Worm (Caenorhabditis elegans) whole organism, late embryonic: ENCODE measurements around the gene B0310.1.

Source experiments
- C08G9.2 ChIP-seq: sonication (generic microtip); optimal IDR thresholded peaks from 2 replicates; lab custom pipeline; 2016; ENCODE audit warnings: mild to moderate bottlenecking, missing genetic modification characterization, moderate library complexity, missing compliant biosample characterization
- K02D7.2 ChIP-seq: sonication (generic microtip); optimal IDR thresholded peaks from 2 replicates; lab custom pipeline; 2017; ENCODE audit warnings: mild to moderate bottlenecking, missing genetic modification characterization, missing compliant biosample characterization
- Y22D7AL.16 ChIP-seq: sonication (generic microtip); optimal IDR thresholded peaks from 2 replicates; lab custom pipeline; 2016; ENCODE audit warnings: missing genetic modification characterization, missing compliant biosample characterization
- ama-1 ChIP-seq: fragments of 150-350 bp; optimal IDR thresholded peaks from 2 replicates; lab custom pipeline; 2014
- ceh-14 ChIP-seq: sonication (generic microtip); optimal IDR thresholded peaks from 2 replicates; lab custom pipeline; 2016; ENCODE audit warnings: missing genotype, missing genetic modification characterization, missing compliant biosample characterization
- ceh-19 ChIP-seq: fragments of 200-800 bp; sonication (Bioruptor generic); optimal IDR thresholded peaks from 2 replicates; lab custom pipeline; 2018; ENCODE audit warnings: mild to moderate bottlenecking, missing genetic modification characterization, missing compliant biosample characterization
- ceh-2 ChIP-seq: sonication (generic microtip); optimal IDR thresholded peaks from 2 replicates; lab custom pipeline; 2016; ENCODE audit warnings: missing genotype, missing genetic modification characterization, missing compliant biosample characterization
- ceh-22 ChIP-seq: sonication (generic microtip); optimal IDR thresholded peaks from 2 replicates; lab custom pipeline; 2017; ENCODE audit warnings: missing biosample characterization, missing genetic modification characterization
- ceh-24 ChIP-seq: sonication (generic microtip); optimal IDR thresholded peaks from 2 replicates; lab custom pipeline; 2016; ENCODE audit warnings: mild to moderate bottlenecking, missing genetic modification characterization, missing compliant biosample characterization
- ceh-31 ChIP-seq: sonication (generic microtip); optimal IDR thresholded peaks from 2 replicates; lab custom pipeline; 2016; ENCODE audit warnings: missing genetic modification characterization, missing compliant biosample characterization
- ceh-34 ChIP-seq: sonication (generic microtip); optimal IDR thresholded peaks from 2 replicates; lab custom pipeline; 2016; ENCODE audit warnings: mild to moderate bottlenecking, missing genetic modification characterization, missing compliant biosample characterization
- che-1 ChIP-seq: sonication (generic microtip); optimal IDR thresholded peaks from 2 replicates; lab custom pipeline; 2016; ENCODE audit warnings: mild to moderate bottlenecking, missing genetic modification characterization, missing compliant biosample characterization
- dve-1 ChIP-seq: sonication (generic microtip); optimal IDR thresholded peaks from 2 replicates; lab custom pipeline; 2017; ENCODE audit warnings: antibody characterized with exemption, mild to moderate bottlenecking, missing genetic modification characterization, missing compliant biosample characterization
- elt-2 ChIP-seq: sonication (generic microtip); optimal IDR thresholded peaks from 2 replicates; lab custom pipeline; 2016; ENCODE audit warnings: missing genetic modification reagents, missing genetic modification characterization, missing compliant biosample characterization
- eyg-1 ChIP-seq: sonication (generic microtip); optimal IDR thresholded peaks from 2 replicates; lab custom pipeline; 2016; ENCODE audit warnings: missing genotype, missing genetic modification characterization, missing compliant biosample characterization
- fax-1 ChIP-seq: sonication (generic microtip); optimal IDR thresholded peaks from 2 replicates; lab custom pipeline; 2016; ENCODE audit warnings: missing genotype, missing genetic modification characterization, missing compliant biosample characterization
- fkh-10 ChIP-seq: fragments of 150-350 bp; optimal IDR thresholded peaks from 2 replicates; lab custom pipeline; 2014; ENCODE audit warnings: missing biosample characterization, missing genetic modification reagents, missing genetic modification characterization
- fkh-6 ChIP-seq: sonication (generic microtip); optimal IDR thresholded peaks from 2 replicates; lab custom pipeline; 2016; ENCODE audit warnings: missing genetic modification characterization, missing compliant biosample characterization
- gmeb-2 ChIP-seq: sonication (generic microtip); optimal IDR thresholded peaks from 2 replicates; lab custom pipeline; 2016; ENCODE audit warnings: missing genetic modification characterization, inconsistent platforms, missing compliant biosample characterization
- hlh-15 ChIP-seq: sonication (generic microtip); optimal IDR thresholded peaks from 2 replicates; lab custom pipeline; 2016; ENCODE audit warnings: missing genetic modification characterization, missing compliant biosample characterization
- hlh-6 ChIP-seq: sonication (generic microtip); optimal IDR thresholded peaks from 2 replicates; lab custom pipeline; 2016; ENCODE audit warnings: missing genotype, missing genetic modification characterization, missing compliant biosample characterization
- hlh-8 ChIP-seq: sonication (generic microtip); optimal IDR thresholded peaks from 2 replicates; lab custom pipeline; 2016; ENCODE audit warnings: missing genotype, missing genetic modification characterization, missing compliant biosample characterization
- lim-6 ChIP-seq: sonication (generic microtip); optimal IDR thresholded peaks from 2 replicates; lab custom pipeline; 2016; ENCODE audit warnings: missing genetic modification characterization, missing compliant biosample characterization
- lin-11 ChIP-seq: fragments of 200-800 bp; sonication (Bioruptor generic); optimal IDR thresholded peaks from 2 replicates; lab custom pipeline; 2018; ENCODE audit warnings: mild to moderate bottlenecking, missing genetic modification characterization, missing compliant biosample characterization
- mec-3 ChIP-seq: sonication (generic microtip); optimal IDR thresholded peaks from 2 replicates; lab custom pipeline; 2016; ENCODE audit warnings: borderline replicate concordance, missing genetic modification characterization, missing compliant biosample characterization
- nfya-1 ChIP-seq: sonication (generic microtip); optimal IDR thresholded peaks from 2 replicates; lab custom pipeline; 2017; ENCODE audit warnings: missing genetic modification characterization, mild to moderate bottlenecking, missing compliant biosample characterization, antibody characterized with exemption, moderate library complexity
- nhr-11 ChIP-seq: fragments of 150-350 bp; optimal IDR thresholded peaks from 2 replicates; lab custom pipeline; 2014; ENCODE audit warnings: missing biosample characterization, missing genetic modification characterization
- nhr-232 ChIP-seq: sonication (generic microtip); optimal IDR thresholded peaks from 2 replicates; lab custom pipeline; 2016; ENCODE audit warnings: missing genetic modification characterization, missing compliant biosample characterization
- npax-4 ChIP-seq: sonication (generic microtip); optimal IDR thresholded peaks from 2 replicates; lab custom pipeline; 2016; ENCODE audit warnings: missing genetic modification characterization, missing compliant biosample characterization
- odd-2 ChIP-seq: sonication (generic microtip); optimal IDR thresholded peaks from 2 replicates; lab custom pipeline; 2017; ENCODE audit warnings: antibody characterized with exemption, mild to moderate bottlenecking, missing genetic modification characterization, missing compliant biosample characterization
- pag-3 ChIP-seq: sonication (generic microtip); optimal IDR thresholded peaks from 2 replicates; lab custom pipeline; 2016; ENCODE audit warnings: missing compliant biosample characterization, missing genetic modification characterization, borderline replicate concordance
- pqm-1 ChIP-seq: sonication (generic microtip); optimal IDR thresholded peaks from 2 replicates; lab custom pipeline; 2016; ENCODE audit warnings: missing genetic modification characterization, missing compliant biosample characterization
- pros-1 ChIP-seq: fragments of 150-350 bp; optimal IDR thresholded peaks from 2 replicates; lab custom pipeline; 2014; ENCODE audit warnings: missing biosample characterization, missing genetic modification reagents, missing genetic modification characterization
- rnt-1 ChIP-seq: sonication (generic microtip); optimal IDR thresholded peaks from 2 replicates; lab custom pipeline; 2016; ENCODE audit warnings: missing genetic modification characterization, missing compliant biosample characterization
- sdc-2 ChIP-seq: sonication (generic microtip); optimal IDR thresholded peaks from 2 replicates; lab custom pipeline; 2016; ENCODE audit warnings: missing genotype, missing genetic modification characterization, missing compliant biosample characterization
- sox-2 ChIP-seq: fragments of 200-800 bp; sonication (Bioruptor generic); IDR thresholded peaks from 2 replicates; pipeline ENCODE4 v1.3.6; 2022; ENCODE audit warnings: missing genetic modification reagents, missing genetic modification characterization, missing compliant biosample characterization
- sox-4 ChIP-seq: sonication (generic microtip); optimal IDR thresholded peaks from 2 replicates; lab custom pipeline; 2017; ENCODE audit warnings: mild to moderate bottlenecking, missing genetic modification characterization, inconsistent platforms, missing compliant biosample characterization
- tbx-2 ChIP-seq: sonication (generic microtip); optimal IDR thresholded peaks from 2 replicates; lab custom pipeline; 2016; ENCODE audit warnings: missing genetic modification characterization, missing compliant biosample characterization
- tbx-7 ChIP-seq: sonication (generic microtip); optimal IDR thresholded peaks from 2 replicates; lab custom pipeline; 2016; ENCODE audit warnings: missing genotype, missing genetic modification characterization, missing compliant biosample characterization
- ttx-3 ChIP-seq: sonication (generic microtip); optimal IDR thresholded peaks from 2 replicates; lab custom pipeline; 2016; ENCODE audit warnings: missing genetic modification reagents, missing genetic modification characterization, missing compliant biosample characterization
- unc-55 ChIP-seq: sonication (generic microtip); optimal IDR thresholded peaks from 2 replicates; lab custom pipeline; 2017; ENCODE audit warnings: missing biosample characterization, missing genetic modification reagents, missing genetic modification characterization
- unc-86 ChIP-seq: sonication (generic microtip); optimal IDR thresholded peaks from 2 replicates; lab custom pipeline; 2016; ENCODE audit warnings: missing genetic modification characterization, missing compliant biosample characterization
- zip-5 ChIP-seq: sonication (generic microtip); optimal IDR thresholded peaks from 2 replicates; lab custom pipeline; 2016; ENCODE audit warnings: missing genetic modification characterization, missing compliant biosample characterization
- ztf-16 ChIP-seq: sonication (generic microtip); optimal IDR thresholded peaks from 2 replicates; lab custom pipeline; 2017; ENCODE audit warnings: missing genetic modification characterization, missing compliant biosample characterization

Gene B0310.1

DNA sequence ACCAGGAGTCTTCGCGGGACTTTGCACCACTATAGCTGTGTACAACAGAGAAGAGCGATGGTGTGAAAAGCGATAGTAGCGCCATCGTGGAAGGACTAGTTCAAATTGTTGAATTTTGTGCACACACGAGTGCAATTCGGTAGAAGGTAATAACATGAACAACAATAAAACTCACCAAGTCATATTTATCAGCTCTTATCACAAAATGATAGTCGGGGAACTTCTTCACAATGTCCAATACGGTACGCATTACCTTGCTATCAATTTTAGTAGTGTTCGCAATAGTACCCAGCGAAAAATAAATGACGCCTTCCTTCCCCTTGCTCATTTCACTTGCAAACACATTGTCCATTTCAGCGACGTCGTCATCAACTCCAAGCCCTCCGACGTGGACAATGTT is 34.6 kb downstream of the B0310.1 start:
- TF ChIP-seq ceh-14 (tag; lab: Kevin White, UChicago) (no peak), npax-4 (tag; lab: Kevin White, UChicago) (no peak), elt-2 (peak; percentile 8)

DNA sequence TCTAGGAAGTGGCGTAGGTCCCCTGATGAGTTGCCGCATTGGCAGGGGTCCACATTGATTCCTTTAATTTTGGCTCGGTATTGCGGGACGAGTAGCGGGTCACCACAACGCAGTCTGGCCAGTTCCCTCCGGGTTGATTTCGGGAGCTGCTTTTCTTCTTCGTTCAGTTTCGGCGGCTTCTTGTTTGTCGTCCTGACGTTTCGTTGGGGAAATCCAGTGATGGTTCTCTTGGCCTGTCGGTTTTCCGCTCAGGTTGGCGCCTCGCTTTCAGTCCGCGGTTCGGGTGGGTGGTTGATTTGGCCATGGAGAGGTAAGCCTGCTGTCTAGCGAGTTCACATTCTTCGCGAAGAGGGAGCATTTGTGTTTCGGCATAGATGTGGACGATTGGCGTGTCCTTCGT is 35.7 kb downstream of the B0310.1 start:
- TF ChIP-seq pag-3 (tag; lab: Kevin White, UChicago) (no peak), nfya-1 (no peak), K02D7.2 (no peak), fax-1 (no peak), nhr-232 (tag; lab: Kevin White, UChicago) (no peak), sox-2 (GFP tag; lab: Robert Waterston, UW) (no peak), ceh-22 (tag; lab: Kevin White, UChicago) (no peak), Y22D7AL.16 (tag; lab: Kevin White, UChicago) (no peak), pros-1 (tag; lab: Kevin White, UChicago) (no peak), che-1 (tag; lab: Kevin White, UChicago) (no peak)
- TF ChIP-seq, all 69 proteins: peak for 0

DNA sequence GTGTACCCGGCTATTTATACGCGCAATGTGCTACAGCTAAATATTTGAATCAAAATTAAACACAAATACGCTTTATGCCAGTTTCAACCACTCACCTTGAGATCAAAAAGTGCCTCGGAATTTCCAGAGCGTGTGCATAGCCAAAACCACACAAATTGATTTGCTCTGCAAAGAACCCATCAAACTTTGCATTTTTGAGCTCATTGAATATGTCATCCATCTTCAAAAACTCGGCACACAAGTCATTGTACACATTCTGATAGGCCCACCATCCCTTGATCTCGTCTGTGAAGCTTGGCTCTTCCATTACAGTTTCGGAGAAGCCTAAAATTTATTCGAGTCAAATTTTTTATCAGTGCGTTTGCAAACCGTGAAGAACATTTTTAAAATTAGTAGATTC is 36.4 kb downstream of the B0310.1 start:
- TF ChIP-seq gmeb-2 (tag; lab: Kevin White, UChicago) (no peak), odd-2 (no peak), ceh-34 (tag; lab: Kevin White, UChicago) (no peak), unc-86 (no peak), hlh-6 (tag; lab: Kevin White, UChicago) (no peak), fkh-10 (GFP tag; lab: Kevin White, UChicago) (no peak), ceh-2 (no peak), tbx-7 (no peak), che-1 (tag; lab: Kevin White, UChicago) (no peak), ztf-16 (tag; lab: Kevin White, UChicago) (no peak), pros-1 (tag; lab: Kevin White, UChicago) (no peak), hlh-15 (tag; lab: Kevin White, UChicago) (no peak), ceh-24 (tag; lab: Kevin White, UChicago) (no peak), sdc-2 (tag; lab: Kevin White, UChicago) (no peak)
- TF ChIP-seq, all 69 proteins: peak for 0

DNA sequence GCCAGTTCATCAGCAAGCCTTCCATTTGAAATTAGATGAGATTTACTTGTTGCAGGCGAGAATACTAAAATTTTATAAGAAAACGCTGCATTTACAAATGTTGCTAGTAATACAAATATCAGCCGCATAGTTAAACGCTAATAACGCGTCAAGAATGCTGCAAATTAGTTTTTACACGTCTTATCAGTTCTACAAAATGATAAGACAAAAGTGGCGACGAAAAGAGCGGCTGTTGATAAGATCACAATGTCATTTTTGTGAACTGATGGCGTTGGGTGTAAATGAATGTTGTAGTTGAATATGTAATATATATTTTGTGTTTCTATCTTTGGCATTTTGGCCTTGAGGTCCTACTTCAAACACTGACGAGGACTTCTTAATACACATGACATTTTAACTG is 37.0 kb downstream of the B0310.1 start, which contains the start of gene ugt-46:
ugt-46 (minus strand) TSS at position 279 of the 400 bp plus-strand sequence.
- TF ChIP-seq fax-1 (no peak), elt-2 (peak; percentile 98)
- TF ChIP-seq, all 69 proteins: peak for 1

DNA sequence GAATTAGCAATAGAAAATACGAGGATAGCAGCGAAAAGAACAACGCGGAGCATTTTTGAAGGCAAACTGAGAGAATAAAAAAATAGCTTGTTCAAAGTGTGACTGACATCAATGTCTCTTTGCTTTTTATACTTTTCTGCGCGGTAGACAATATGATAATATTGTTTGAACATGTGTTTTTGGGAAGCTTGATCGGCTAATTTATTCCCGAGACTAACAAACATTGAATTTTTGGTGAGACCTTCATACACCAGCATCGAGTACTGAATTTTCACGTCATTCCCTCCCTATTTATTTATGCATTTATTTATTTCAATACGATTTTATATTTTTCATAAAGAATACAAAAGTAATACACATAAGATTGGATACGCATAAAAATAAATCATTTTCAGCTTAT is 37.9 kb downstream of the B0310.1 start, which contains the start of gene B0310.6:
B0310.6 (minus strand) TSS at position 101 of the 400 bp plus-strand sequence.
- no peak for TF ChIP-seq lin-11 (tag; lab: Kevin White, UChicago)
- TF ChIP-seq dve-1: no peak
- TF ChIP-seq nfya-1: no peak
- no peak for TF ChIP-seq hlh-8 (tag; lab: Kevin White, UChicago)
- no peak for TF ChIP-seq ama-1 (lab: Kevin White, UChicago)
- TF ChIP-seq nhr-232 (tag; lab: Kevin White, UChicago): no peak
- no peak for TF ChIP-seq fkh-6 (tag; lab: Kevin White, UChicago)
- TF ChIP-seq eyg-1 (tag; lab: Kevin White, UChicago): no peak
- TF ChIP-seq hlh-6 (tag; lab: Kevin White, UChicago): no peak
- TF ChIP-seq elt-2: no peak

DNA sequence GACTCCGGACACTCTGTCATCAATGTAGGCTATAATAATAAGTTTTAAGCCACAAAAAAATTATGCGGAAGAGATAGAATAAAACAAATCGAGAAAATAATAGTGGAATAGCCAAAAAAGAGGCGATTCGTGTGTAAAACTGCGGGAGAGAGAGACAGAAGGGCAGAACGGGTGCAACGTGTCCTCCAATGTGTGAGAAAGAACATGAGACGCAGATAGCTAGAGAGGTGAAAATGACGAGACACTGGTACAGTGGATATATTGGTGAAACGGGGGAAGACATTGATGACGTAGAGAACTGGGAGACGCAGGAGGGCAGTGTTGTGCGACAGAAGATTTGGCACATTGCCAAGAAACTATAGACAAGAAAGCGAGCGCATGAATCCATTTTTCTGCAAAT is 42.7 kb downstream of the B0310.1 start, which contains the start of gene F28C10.3:
F28C10.3 (minus strand) TSS at position 101 of the 400 bp plus-strand sequence.
- TF ChIP-seq ceh-34 (tag; lab: Kevin White, UChicago): peak; percentile 48
- peak; percentile 27 for TF ChIP-seq rnt-1 (tag; lab: Kevin White, UChicago)
- TF ChIP-seq lim-6 (tag; lab: Kevin White, UChicago): no peak
- TF ChIP-seq unc-55 (GFP tag; lab: Kevin White, UChicago): peak; percentile 91
- TF ChIP-seq nhr-11: no peak
- peak; percentile 5 for TF ChIP-seq hlh-8 (tag; lab: Kevin White, UChicago)
- peak; percentile 71 for TF ChIP-seq tbx-2
- TF ChIP-seq pqm-1 (tag; lab: Kevin White, UChicago): no peak
- peak; percentile 83 for TF ChIP-seq ceh-31
- TF ChIP-seq ceh-22 (tag; lab: Kevin White, UChicago): no peak
- TF ChIP-seq ceh-2: no peak
- no peak for TF ChIP-seq sox-4 (tag; lab: Kevin White, UChicago)
- peak; percentile 73 for TF ChIP-seq sdc-2 (tag; lab: Kevin White, UChicago)
- peak; percentile 81 for TF ChIP-seq nfya-1
- no peak for TF ChIP-seq ceh-19 (GFP tag; lab: Kevin White, UChicago)
- no peak for TF ChIP-seq mec-3
- no peak for TF ChIP-seq ttx-3
- peak; percentile 41 for TF ChIP-seq C08G9.2
- no peak for TF ChIP-seq fax-1
- no peak for TF ChIP-seq zip-5 (tag; lab: Kevin White, UChicago)
